Worm (Caenorhabditis elegans) whole organism, L4/young adult: Measurements from ENCODE around the gene swm-1.

ENCODE experiments used
- W03F9.2 ChIP-seq: fragments of 150-350 bp; optimal IDR thresholded peaks from 2 replicates; lab custom pipeline; 2014; ENCODE audit warnings: missing biosample characterization, missing genetic modification characterization
- dao-5 ChIP-seq: sonication (generic microtip); optimal IDR thresholded peaks from 2 replicates; lab custom pipeline; 2016; ENCODE audit warnings: missing genotype, missing genetic modification characterization, moderate library complexity, missing compliant biosample characterization
- him-1 ChIP-seq: sonication (generic microtip); optimal IDR thresholded peaks from 2 replicates; lab custom pipeline; 2016; ENCODE audit warnings: missing genotype, missing genetic modification reagents, missing genetic modification characterization, missing compliant biosample characterization

The swm-1 gene

ce11 chrV:9058627-9059026 lies 4.0 kb upstream of the swm-1 start, which contains the start of gene C25E10.11:
C25E10.11 (minus strand) TSS chrV:9058727.
- TF ChIP-seq him-1 (tag; lab: Kevin White, UChicago) (no peak), W03F9.2 (tag; lab: Kevin White, UChicago) (no peak), dao-5 (no peak)

- TF ChIP-seq W03F9.2 (tag; lab: Kevin White, UChicago) (no peak), him-1 (tag; lab: Kevin White, UChicago) (no peak), dao-5 (no peak)
These were observed 1.6 kb upstream of the swm-1 start, which contains the start of gene C25E10.10 for ce11 chrV:9056253-9056652. C25E10.10 (minus strand) TSS chrV:9056353.

ce11 chrV:9055644-9056043 lies 973 bp upstream of the swm-1 start:
- TF ChIP-seq him-1 (tag; lab: Kevin White, UChicago) (no peak), dao-5 (no peak), W03F9.2 (tag; lab: Kevin White, UChicago) (no peak)

ce11 chrV:9053969-9054368 lies 702 bp downstream of the swm-1 start, which contains the start of gene C25E10.8:
C25E10.8 (minus strand) TSS chrV:9054069.
- TF ChIP-seq dao-5: no peak
- TF ChIP-seq W03F9.2 (tag; lab: Kevin White, UChicago): no peak
- no peak for TF ChIP-seq him-1 (tag; lab: Kevin White, UChicago)

- TF ChIP-seq W03F9.2 (tag; lab: Kevin White, UChicago) (no peak), him-1 (tag; lab: Kevin White, UChicago) (no peak), dao-5 (no peak)
These were observed 1.4 kb downstream of the swm-1 start for ce11 chrV:9053235-9053634.

ce11 chrV:9051100-9051499 lies 3.6 kb downstream of the swm-1 start, which contains the start of gene C25E10.7:
C25E10.7 (minus strand) TSS chrV:9051200.
- no peak for TF ChIP-seq dao-5
- TF ChIP-seq him-1 (tag; lab: Kevin White, UChicago): no peak
- TF ChIP-seq W03F9.2 (tag; lab: Kevin White, UChicago): no peak

- TF ChIP-seq W03F9.2 (tag; lab: Kevin White, UChicago) (no peak), dao-5 (no peak)
These were observed 5.4 kb downstream of the swm-1 start for ce11 chrV:9049271-9049670.

ce11 chrV:9047555-9048049 lies 7.1 kb downstream of the swm-1 start, which contains the start of gene C25E10.17:
C25E10.17 (minus strand) TSS chrV:9047605.
- no peak for TF ChIP-seq dao-5

- TF ChIP-seq W03F9.2 (tag; lab: Kevin White, UChicago) (no peak), him-1 (tag; lab: Kevin White, UChicago) (no peak), dao-5 (no peak)
These were observed 9.8 kb downstream of the swm-1 start, which contains the start of gene nhr-30 for ce11 chrV:9044871-9045270. nhr-30 (plus strand) TSS chrV:9045171.

- TF ChIP-seq dao-5 (no peak), W03F9.2 (tag; lab: Kevin White, UChicago) (no peak)
These were observed 13.6 kb downstream of the swm-1 start, which contains the start of gene cyp-33B1 for ce11 chrV:9041030-9041429. cyp-33B1 (plus strand) TSS chrV:9041330.

ce11 chrV:9035685-9036084 lies 19.0 kb downstream of the swm-1 start, which contains the start of gene srsx-34:
srsx-34 (plus strand) TSS chrV:9035985.
- no peak for TF ChIP-seq dao-5
- TF ChIP-seq him-1 (tag; lab: Kevin White, UChicago): no peak
- no peak for TF ChIP-seq W03F9.2 (tag; lab: Kevin White, UChicago)

ce11 chrV:9033267-9033666 lies 21.4 kb downstream of the swm-1 start, which contains the start of gene C25E10.4:
C25E10.4 (plus strand) TSS chrV:9033567.
- TF ChIP-seq W03F9.2 (tag; lab: Kevin White, UChicago): no peak
- TF ChIP-seq dao-5: no peak
- TF ChIP-seq him-1 (tag; lab: Kevin White, UChicago): no peak

- TF ChIP-seq dao-5: no peak
- no peak for TF ChIP-seq him-1 (tag; lab: Kevin White, UChicago)
- no peak for TF ChIP-seq W03F9.2 (tag; lab: Kevin White, UChicago)
These were observed 24.4 kb downstream of the swm-1 start, which contains the start of gene C25E10.5 for ce11 chrV:9030248-9030647. C25E10.5 (plus strand) TSS chrV:9030548.

- TF ChIP-seq W03F9.2 (tag; lab: Kevin White, UChicago): no peak
- TF ChIP-seq dao-5: no peak
- no peak for TF ChIP-seq him-1 (tag; lab: Kevin White, UChicago)
These were observed 30.0 kb downstream of the swm-1 start, which contains the start of gene bus-1 for ce11 chrV:9024713-9025112. bus-1 (minus strand) TSS chrV:9024813.

- TF ChIP-seq dao-5: no peak
- TF ChIP-seq him-1 (tag; lab: Kevin White, UChicago): no peak
- TF ChIP-seq W03F9.2 (tag; lab: Kevin White, UChicago): no peak
These were observed 32.6 kb downstream of the swm-1 start, which contains the start of gene oac-41 for ce11 chrV:9022078-9022477. oac-41 (minus strand) TSS chrV:9022178.
